Worm (Caenorhabditis elegans) whole organism, L1 larva: ENCODE data around the gene C34B4.2.
A peak's percentile ranks its signal among the peaks of the same experiment; 100 is the strongest.

Experiments used
- C04F5.9 ChIP-seq: sonication (generic microtip); optimal IDR thresholded peaks from 2 replicates; lab custom pipeline; 2016; ENCODE audit warnings: missing genetic modification characterization, missing compliant biosample characterization
- C34B4.2 ChIP-seq: sonication (generic microtip); optimal IDR thresholded peaks from 2 replicates; lab custom pipeline; 2017; ENCODE audit warnings: mild to moderate bottlenecking, missing genetic modification characterization, missing compliant biosample characterization
- F16B12.6 ChIP-seq: fragments of 150-350 bp; optimal IDR thresholded peaks from 2 replicates; lab custom pipeline; 2014; ENCODE audit warnings: missing biosample characterization, missing genetic modification characterization
- aha-1 ChIP-seq: fragments of 150-350 bp; optimal IDR thresholded peaks from 2 replicates; lab custom pipeline; 2014; ENCODE audit warnings: missing biosample characterization, missing genetic modification characterization
- alr-1 ChIP-seq: fragments of 200-800 bp; sonication (Bioruptor generic); optimal IDR thresholded peaks from 2 replicates; lab custom pipeline; 2018; ENCODE audit warnings: borderline replicate concordance, mild to moderate bottlenecking, missing genetic modification characterization, missing compliant biosample characterization
- aly-2 ChIP-seq: fragments of 150-350 bp; optimal IDR thresholded peaks from 2 replicates; lab custom pipeline; 2014; ENCODE audit warnings: missing biosample characterization, missing genetic modification characterization
- blmp-1 ChIP-seq: fragments of 150-350 bp; optimal IDR thresholded peaks from 2 replicates; lab custom pipeline; 2014; ENCODE audit warnings: missing biosample characterization, missing genetic modification characterization
- ceh-63 ChIP-seq: fragments of 200-800 bp; sonication (Bioruptor generic); optimal IDR thresholded peaks from 2 replicates; lab custom pipeline; 2018; ENCODE audit warnings: mild to moderate bottlenecking, missing genetic modification characterization, missing compliant biosample characterization
- ceh-90 ChIP-seq: sonication (generic microtip); optimal IDR thresholded peaks from 2 replicates; lab custom pipeline; 2016; ENCODE audit warnings: missing genetic modification characterization, missing compliant biosample characterization
- efl-1 ChIP-seq, 4 experiments: fragments of 150-350 bp; optimal IDR thresholded peaks in 3 of 4; peaks in 1 of 4; 1 replicate in 1 of 4; 2 replicates in 3 of 4; lab custom pipeline; 2014; ENCODE audit warnings: missing biosample characterization in 2 of 4, missing genetic modification characterization in 2 of 4, missing genetic modification reagents in 2 of 4
- egl-13 ChIP-seq: sonication (generic microtip); optimal IDR thresholded peaks from 2 replicates; lab custom pipeline; 2016; ENCODE audit warnings: missing genotype, missing genetic modification reagents, missing genetic modification characterization, missing compliant biosample characterization
- elt-2 ChIP-seq: sonication (generic microtip); optimal IDR thresholded peaks from 2 replicates; lab custom pipeline; 2016; ENCODE audit warnings: missing genetic modification characterization, mild to moderate bottlenecking, inconsistent platforms, missing compliant biosample characterization, missing genetic modification reagents
- elt-3 ChIP-seq, 6 experiments: fragments of 150-350 bp in 1 of 6; sonication (generic microtip); optimal IDR thresholded peaks; 2 replicates each; lab custom pipeline; 2017 to 2018; ENCODE audit warnings: missing biosample characterization in 6 of 6, missing genetic modification characterization in 6 of 6, inconsistent platforms in 1 of 6
- hlh-17 ChIP-seq: fragments of 200-800 bp; sonication (Bioruptor generic); optimal IDR thresholded peaks from 2 replicates; lab custom pipeline; 2018; ENCODE audit warnings: missing genetic modification characterization, mild to moderate bottlenecking, missing compliant biosample characterization, moderate library complexity, borderline replicate concordance
- hlh-4 ChIP-seq: sonication (generic microtip); optimal IDR thresholded peaks from 2 replicates; lab custom pipeline; 2016; ENCODE audit warnings: mild to moderate bottlenecking, missing genetic modification characterization, missing compliant biosample characterization
- isw-1 ChIP-seq: fragments of 200-800 bp; sonication (Bioruptor generic); IDR thresholded peaks from 2 replicates; pipeline ENCODE4 v1.3.6; 2022; ENCODE audit warnings: missing genetic modification characterization, missing compliant biosample characterization
- jun-1 ChIP-seq: fragments of 150-350 bp; optimal IDR thresholded peaks from 2 replicates; lab custom pipeline; 2014; ENCODE audit warnings: missing biosample characterization, missing genetic modification reagents, missing genetic modification characterization
- lin-15B ChIP-seq: fragments of 150-350 bp; sonication (generic microtip); optimal IDR thresholded peaks from 3 replicates; lab custom pipeline; 2014; ENCODE audit warnings: missing biosample characterization, missing genetic modification characterization
- lin-35 ChIP-seq, 2 experiments: fragments of 150-350 bp; optimal IDR thresholded peaks; 2 replicates each; lab custom pipeline; 2014; ENCODE audit warnings: missing biosample characterization in 2 of 2, missing genetic modification characterization in 2 of 2, missing genetic modification reagents in 2 of 2
- lin-39 ChIP-seq: fragments of 150-350 bp; optimal IDR thresholded peaks from 2 replicates; lab custom pipeline; 2014; ENCODE audit warnings: missing biosample characterization, missing genetic modification reagents, missing genetic modification characterization
- lsy-2 ChIP-seq, 2 experiments: fragments of 150-350 bp; optimal IDR thresholded peaks; 2 replicates each; lab custom pipeline; 2014; ENCODE audit warnings: missing biosample characterization in 2 of 2, missing genetic modification characterization in 2 of 2
- mab-9 ChIP-seq: fragments of 200-800 bp; sonication (Bioruptor generic); IDR thresholded peaks from 2 replicates; pipeline ENCODE4 v1.3.6; 2022; ENCODE audit warnings: missing genetic modification reagents, missing genetic modification characterization, missing compliant biosample characterization
- nhr-20 ChIP-seq: sonication (generic microtip); optimal IDR thresholded peaks from 2 replicates; lab custom pipeline; 2016; ENCODE audit warnings: mild to moderate bottlenecking, missing genetic modification characterization, missing compliant biosample characterization
- nhr-237 ChIP-seq: fragments of 150-350 bp; optimal IDR thresholded peaks from 2 replicates; lab custom pipeline; 2014; ENCODE audit warnings: missing biosample characterization, missing genetic modification characterization
- nhr-28 ChIP-seq: fragments of 150-350 bp; optimal IDR thresholded peaks from 2 replicates; lab custom pipeline; 2014; ENCODE audit warnings: missing biosample characterization, missing genetic modification characterization
- nhr-76 ChIP-seq: sonication (generic microtip); optimal IDR thresholded peaks from 2 replicates; lab custom pipeline; 2017; ENCODE audit warnings: missing biosample characterization, missing genetic modification characterization
- nhr-85 ChIP-seq: sonication (generic microtip); peaks from one replicate; lab custom pipeline; 2016; ENCODE audit warnings: missing genetic modification characterization, inconsistent platforms, missing compliant biosample characterization
- nhr-90 ChIP-seq: sonication (generic microtip); optimal IDR thresholded peaks from 2 replicates; lab custom pipeline; 2016; ENCODE audit warnings: mild to moderate bottlenecking, missing genetic modification characterization, missing compliant biosample characterization; ENCODE audit not compliant: poor library complexity
- pag-3 ChIP-seq: sonication (generic microtip); optimal IDR thresholded peaks from 2 replicates; lab custom pipeline; 2017; ENCODE audit warnings: missing genetic modification characterization, mild to moderate bottlenecking, missing compliant biosample characterization, antibody characterized with exemption, borderline replicate concordance; ENCODE audit not compliant: insufficient read depth
- pax-3 ChIP-seq: fragments of 200-800 bp; sonication (Bioruptor generic); optimal IDR thresholded peaks from 2 replicates; lab custom pipeline; 2018; ENCODE audit warnings: mild to moderate bottlenecking, missing genetic modification characterization, moderate library complexity, missing compliant biosample characterization
- rnt-1 ChIP-seq: sonication (generic microtip); optimal IDR thresholded peaks from 2 replicates; lab custom pipeline; 2016; ENCODE audit warnings: mild to moderate bottlenecking, missing genetic modification characterization, moderate library complexity, missing compliant biosample characterization
- skn-1 ChIP-seq: fragments of 150-350 bp; optimal IDR thresholded peaks from 2 replicates; lab custom pipeline; 2014; ENCODE audit warnings: missing biosample characterization, missing genetic modification characterization
- snpc-4 ChIP-seq: fragments of 150-350 bp; optimal IDR thresholded peaks from 2 replicates; lab custom pipeline; 2014; ENCODE audit warnings: missing biosample characterization, missing genetic modification characterization
- snu-23 ChIP-seq: sonication (generic microtip); optimal IDR thresholded peaks from 2 replicates; lab custom pipeline; 2016; ENCODE audit warnings: missing genetic modification characterization, missing compliant biosample characterization
- sox-4 ChIP-seq: sonication (generic microtip); optimal IDR thresholded peaks from 2 replicates; lab custom pipeline; 2016; ENCODE audit warnings: missing genetic modification characterization, missing compliant biosample characterization
- sptf-1 ChIP-seq: fragments of 150-350 bp; optimal IDR thresholded peaks from 2 replicates; lab custom pipeline; 2014; ENCODE audit warnings: missing biosample characterization, missing genetic modification characterization
- sup-37 ChIP-seq: fragments of 200-800 bp; sonication (Bioruptor generic); optimal IDR thresholded peaks from 2 replicates; lab custom pipeline; 2018; ENCODE audit warnings: mild to moderate bottlenecking, missing genetic modification characterization, missing compliant biosample characterization
- swsn-7 ChIP-seq: sonication (generic microtip); optimal IDR thresholded peaks from 2 replicates; lab custom pipeline; 2016; ENCODE audit warnings: missing genetic modification characterization, missing compliant biosample characterization
- tlp-1 ChIP-seq: fragments of 150-350 bp; optimal IDR thresholded peaks from 2 replicates; lab custom pipeline; 2014; ENCODE audit warnings: missing biosample characterization, missing genetic modification characterization
- unc-130 ChIP-seq: fragments of 150-350 bp; optimal IDR thresholded peaks from 2 replicates; lab custom pipeline; 2017; ENCODE audit warnings: missing biosample characterization, missing genetic modification characterization, inconsistent platforms
- unc-30 ChIP-seq: sonication (generic microtip); optimal IDR thresholded peaks from 2 replicates; lab custom pipeline; 2017; ENCODE audit warnings: missing biosample characterization, missing genetic modification characterization
- unc-86 ChIP-seq: sonication (generic microtip); optimal IDR thresholded peaks from 2 replicates; lab custom pipeline; 2016; ENCODE audit warnings: missing genetic modification characterization, missing compliant biosample characterization
- unc-98 ChIP-seq: fragments of 200-800 bp; sonication (Bioruptor generic); IDR thresholded peaks from 2 replicates; pipeline ENCODE4 v1.3.6; 2022; ENCODE audit warnings: missing genetic modification characterization, missing compliant biosample characterization
- vab-15 ChIP-seq: sonication (generic microtip); optimal IDR thresholded peaks from 2 replicates; lab custom pipeline; 2017; ENCODE audit warnings: missing genotype, mild to moderate bottlenecking, missing genetic modification characterization, missing compliant biosample characterization
- zag-1 ChIP-seq: fragments of 150-350 bp; optimal IDR thresholded peaks from 2 replicates; lab custom pipeline; 2014; ENCODE audit warnings: missing biosample characterization, missing genetic modification characterization

C34B4.2 gene

ce11 chrV:13073145-13073544, 9.7 kb upstream of the C34B4.2 start (continued):
- TF ChIP-seq elt-3 (tag; optimal IDR thresholded peaks at IDR 0.05; lab: Kevin White, UChicago) = no peak
- TF ChIP-seq isw-1 (GFP tag; lab: Robert Waterston, UW) = no peak
- no peak for TF ChIP-seq unc-130 (tag; lab: Kevin White, UChicago)
- TF ChIP-seq tlp-1 = no peak
- TF ChIP-seq blmp-1 (tag; lab: Kevin White, UChicago) = no peak
- no peak for TF ChIP-seq F16B12.6 (tag; lab: Kevin White, UChicago)
- no peak for TF ChIP-seq skn-1 (tag; lab: Kevin White, UChicago)
- no peak for TF ChIP-seq nhr-90
- TF ChIP-seq hlh-4 = no peak
- TF ChIP-seq swsn-7 (tag; lab: Kevin White, UChicago) = no peak
- TF ChIP-seq C04F5.9 = no peak
- no peak for TF ChIP-seq nhr-76
- no peak for TF ChIP-seq vab-15
- TF ChIP-seq snu-23 (GFP tag; lab: Kevin White, UChicago) = peak; percentile 62
- no peak for TF ChIP-seq aly-2 (tag; lab: Kevin White, UChicago)
- no peak for TF ChIP-seq hlh-17 (GFP tag; lab: Kevin White, UChicago)
- no peak for TF ChIP-seq aha-1 (tag; lab: Kevin White, UChicago)
- TF ChIP-seq pag-3 (tag; lab: Kevin White, UChicago) = no peak
- TF ChIP-seq unc-30 (tag; lab: Kevin White, UChicago) = no peak
- no peak for TF ChIP-seq elt-2 (tag; lab: Kevin White, UChicago)
- no peak for TF ChIP-seq ceh-63 (GFP tag; lab: Kevin White, UChicago)
- TF ChIP-seq zag-1 = no peak
- TF ChIP-seq nhr-28 (tag; lab: Kevin White, UChicago) = no peak
- TF ChIP-seq unc-98 (GFP tag; lab: Robert Waterston, UW) = no peak
- TF ChIP-seq ceh-90 (tag; lab: Kevin White, UChicago) = no peak
- TF ChIP-seq unc-86 (tag; lab: Kevin White, UChicago) = no peak
- TF ChIP-seq rnt-1 (tag; lab: Kevin White, UChicago) = no peak
- TF ChIP-seq mab-9 (GFP tag; lab: Robert Waterston, UW) = no peak
- peak; percentile 70 for TF ChIP-seq nhr-85 (tag; lab: Kevin White, UChicago)
- TF ChIP-seq sup-37 = no peak
- TF ChIP-seq lin-35 (GFP tag; optimal IDR thresholded peaks at IDR 0.05; lab: Kevin White, UChicago) = peak in 1 of 2 experiments; percentile 18
- TF ChIP-seq snpc-4 (tag; lab: Kevin White, UChicago) = no peak
- no peak for TF ChIP-seq lin-39
- no peak for TF ChIP-seq alr-1 (tag; lab: Kevin White, UChicago)
- no peak for TF ChIP-seq C34B4.2 (tag; lab: Kevin White, UChicago)
- no peak for TF ChIP-seq jun-1 (tag; lab: Kevin White, UChicago)
- no peak for TF ChIP-seq pax-3 (tag; lab: Kevin White, UChicago)
- no peak for TF ChIP-seq sptf-1 (tag; lab: Kevin White, UChicago)
- no peak for TF ChIP-seq efl-1 (optimal IDR thresholded peaks at IDR 0.05; lab: Kevin White, UChicago)
- peak in 1 of 2 experiments; percentile 56 for TF ChIP-seq efl-1 (GFP tag; optimal IDR thresholded peaks at IDR 0.05 in 1 of 2; lab: Kevin White, UChicago)
- no peak for TF ChIP-seq egl-13
- TF ChIP-seq lin-15B = no peak
- no peak for TF ChIP-seq lsy-2 (tag; optimal IDR thresholded peaks at IDR 0.05; lab: Kevin White, UChicago)
- no peak for TF ChIP-seq sox-4 (tag; lab: Kevin White, UChicago)
- no peak for TF ChIP-seq nhr-237 (tag; lab: Kevin White, UChicago)
- TF ChIP-seq nhr-20 (tag; lab: Kevin White, UChicago) = peak; percentile 42
